Worm (Caenorhabditis elegans): ENCODE data around the gene C02F12.8.
A peak's percentile ranks its signal among the peaks of the same experiment; 100 is the strongest.

DNA sequence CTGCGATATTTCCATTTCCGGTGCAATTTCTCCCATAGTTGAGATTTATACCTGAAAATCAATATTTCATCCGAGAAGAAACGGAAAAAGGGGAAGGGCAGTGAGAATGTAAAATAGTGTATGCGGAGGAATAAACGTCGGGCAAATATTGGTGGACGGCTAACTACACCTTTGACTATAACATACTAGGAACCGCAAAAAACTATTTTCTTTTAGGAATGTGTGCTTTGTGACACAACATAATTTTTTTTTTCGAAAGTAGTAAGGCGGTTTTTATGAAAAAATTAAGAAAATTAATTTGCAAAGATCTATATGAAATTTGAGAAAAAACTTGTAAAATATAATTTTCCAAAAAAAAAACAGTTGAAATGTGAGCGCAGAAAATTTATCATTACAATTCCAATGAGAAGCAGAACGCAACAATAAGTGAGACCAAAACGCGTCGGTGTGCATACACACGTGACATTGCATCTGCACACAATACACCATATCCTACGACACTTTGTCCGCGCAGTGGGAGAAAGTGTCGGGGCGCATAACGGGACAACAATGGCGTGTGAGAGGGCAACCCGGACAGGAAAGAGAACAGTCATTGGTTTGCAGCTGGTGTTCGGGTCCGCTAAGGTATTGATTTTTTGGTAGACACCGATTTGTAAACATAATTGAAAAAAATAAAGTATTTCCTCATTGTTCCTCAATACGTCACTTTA is 42.8 kb downstream of the C02F12.8 start, which contains the start of the genes sax-1 and R11G1.2:
- TF ChIP-seq ztf-23 (GFP tag; IDR thresholded peaks at IDR 0.05) = no peak
- TF ChIP-seq T22C8.4 (GFP tag; IDR thresholded peaks at IDR 0.05) = peak; percentile 38; the same call in 1 of the 2 replicates
- TF ChIP-seq flt-1 (GFP tag; IDR thresholded peaks at IDR 0.05) = no peak
- TF ChIP-seq ref-1 (GFP tag; conservative IDR thresholded peaks at IDR 0.05) = no peak
- no peak for TF ChIP-seq ztf-29 (GFP tag; IDR thresholded peaks at IDR 0.05)
- no peak for TF ChIP-seq klf-2 (GFP tag; conservative IDR thresholded peaks at IDR 0.05)
- no peak for TF ChIP-seq cog-1 (tag; optimal IDR thresholded peaks at IDR 0.05)
- no peak for TF ChIP-seq med-1 (GFP tag; optimal IDR thresholded peaks at IDR 0.05; ENCODE audit: insufficient read depth)
